Worm (Caenorhabditis elegans): ENCODE data around the gene ugt-23.

ugt-23 gene

DNA sequence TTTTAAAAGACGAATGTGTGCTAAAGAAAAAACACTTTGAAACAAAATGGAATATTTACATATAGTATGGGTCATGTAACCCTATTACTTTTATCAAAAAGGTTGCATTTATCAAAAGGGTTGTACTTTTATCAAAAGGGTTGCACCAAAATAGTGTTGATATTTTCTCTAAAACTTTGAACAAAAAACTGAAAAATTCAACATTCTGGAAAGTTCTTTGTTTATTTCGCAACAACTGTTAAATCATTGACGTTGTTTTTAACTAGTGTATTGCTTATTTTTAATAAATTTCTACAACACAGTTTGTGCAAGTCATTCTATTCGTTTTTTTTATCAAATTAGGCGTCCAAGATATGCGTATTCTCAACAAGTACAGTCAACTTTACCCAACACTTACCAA is 13.6 kb upstream of the ugt-23 start, which contains the start of the genes C17G1.5 and C17G1.14:
C17G1.5 (plus strand) TSS at position 266 of the 400 bp plus-strand sequence.
C17G1.14 (plus strand) TSS at position 277 of the 400 bp plus-strand sequence.
- no peak for TF ChIP-seq zip-5 (tag; optimal IDR thresholded peaks at IDR 0.05)
- TF ChIP-seq pha-2 (tag; optimal IDR thresholded peaks at IDR 0.05) = no peak
- TF ChIP-seq eyg-1 (tag; optimal IDR thresholded peaks at IDR 0.05) = no peak
- no peak for TF ChIP-seq nhr-232 (tag; optimal IDR thresholded peaks at IDR 0.05)
- no peak for TF ChIP-seq ttx-3 (tag; optimal IDR thresholded peaks at IDR 0.05)
- no peak for TF ChIP-seq nhr-11 (tag; optimal IDR thresholded peaks at IDR 0.05)
- no peak for TF ChIP-seq fax-1 (tag; optimal IDR thresholded peaks at IDR 0.05)
- TF ChIP-seq unc-86 (tag; optimal IDR thresholded peaks at IDR 0.05) = no peak
- TF ChIP-seq K09A11.1 (tag; optimal IDR thresholded peaks at IDR 0.05; ENCODE audit: insufficient read depth) = no peak
- no peak for TF ChIP-seq unc-42 (tag; optimal IDR thresholded peaks at IDR 0.05)
- TF ChIP-seq hlh-8 (tag; optimal IDR thresholded peaks at IDR 0.05) = no peak
- TF ChIP-seq tbx-2 (tag; optimal IDR thresholded peaks at IDR 0.05) = no peak
- TF ChIP-seq nfya-1 (tag; optimal IDR thresholded peaks at IDR 0.05) = no peak
- TF ChIP-seq lin-11 (tag; optimal IDR thresholded peaks at IDR 0.05) = no peak
- TF ChIP-seq dmd-4 (tag; optimal IDR thresholded peaks at IDR 0.05; ENCODE audit: borderline replicate concordance) = no peak

DNA sequence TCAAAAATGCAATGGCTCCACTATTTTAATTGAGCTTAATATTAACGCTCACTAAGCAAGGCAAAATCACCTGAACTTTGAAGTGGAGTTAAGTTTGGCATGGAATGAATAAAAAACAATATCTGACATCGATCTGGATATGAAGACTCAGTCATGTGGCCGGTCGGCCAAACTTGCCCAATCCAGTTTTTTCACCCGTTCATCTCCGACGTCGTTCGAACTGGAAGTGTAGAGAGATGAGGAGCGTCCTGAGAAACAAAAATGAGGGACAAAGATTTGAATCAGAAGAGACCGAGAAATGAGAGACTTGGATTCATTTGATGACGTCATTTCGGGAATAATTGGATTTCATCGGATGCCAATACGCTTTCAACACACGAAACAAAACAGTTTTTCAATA is 13.1 kb upstream of the ugt-23 start:
- TF ChIP-seq ets-4 (tag; optimal IDR thresholded peaks at IDR 0.05) (no peak), hlh-30 (tag; optimal IDR thresholded peaks at IDR 0.05; ENCODE audit: insufficient read depth) (no peak), pat-9 (tag; optimal IDR thresholded peaks at IDR 0.05) (no peak), ahr-1 (tag; optimal IDR thresholded peaks at IDR 0.05) (no peak)

DNA sequence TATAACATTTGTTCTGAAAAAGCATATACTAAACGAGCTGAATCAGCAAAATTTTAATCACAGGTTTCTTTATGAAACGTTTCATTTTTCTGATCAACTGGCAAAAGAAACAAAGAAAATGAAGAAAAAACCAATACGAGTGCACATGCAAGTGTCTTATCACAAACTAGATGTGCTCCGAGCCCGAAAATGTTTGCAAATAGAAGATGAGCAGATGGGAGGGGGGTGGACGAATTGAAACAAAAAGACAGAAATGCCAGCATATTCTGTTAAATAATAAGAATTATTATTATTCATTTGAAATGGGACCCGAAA is 9.0 kb upstream of the ugt-23 start:
- no peak for TF ChIP-seq Y22D7AL.16 (tag; optimal IDR thresholded peaks at IDR 0.05)
- TF ChIP-seq fkh-10 (GFP tag; optimal IDR thresholded peaks at IDR 0.05) = no peak
- no peak for TF ChIP-seq nfya-1 (tag; optimal IDR thresholded peaks at IDR 0.05)
- TF ChIP-seq ztf-16 (tag; optimal IDR thresholded peaks at IDR 0.05) = no peak
- TF ChIP-seq elt-4 (tag; optimal IDR thresholded peaks at IDR 0.05) = no peak
- TF ChIP-seq unc-86 (tag; optimal IDR thresholded peaks at IDR 0.05) = no peak
- TF ChIP-seq pqm-1 (tag; optimal IDR thresholded peaks at IDR 0.05) = no peak
- TF ChIP-seq fax-1 (tag; optimal IDR thresholded peaks at IDR 0.05) = no peak

DNA sequence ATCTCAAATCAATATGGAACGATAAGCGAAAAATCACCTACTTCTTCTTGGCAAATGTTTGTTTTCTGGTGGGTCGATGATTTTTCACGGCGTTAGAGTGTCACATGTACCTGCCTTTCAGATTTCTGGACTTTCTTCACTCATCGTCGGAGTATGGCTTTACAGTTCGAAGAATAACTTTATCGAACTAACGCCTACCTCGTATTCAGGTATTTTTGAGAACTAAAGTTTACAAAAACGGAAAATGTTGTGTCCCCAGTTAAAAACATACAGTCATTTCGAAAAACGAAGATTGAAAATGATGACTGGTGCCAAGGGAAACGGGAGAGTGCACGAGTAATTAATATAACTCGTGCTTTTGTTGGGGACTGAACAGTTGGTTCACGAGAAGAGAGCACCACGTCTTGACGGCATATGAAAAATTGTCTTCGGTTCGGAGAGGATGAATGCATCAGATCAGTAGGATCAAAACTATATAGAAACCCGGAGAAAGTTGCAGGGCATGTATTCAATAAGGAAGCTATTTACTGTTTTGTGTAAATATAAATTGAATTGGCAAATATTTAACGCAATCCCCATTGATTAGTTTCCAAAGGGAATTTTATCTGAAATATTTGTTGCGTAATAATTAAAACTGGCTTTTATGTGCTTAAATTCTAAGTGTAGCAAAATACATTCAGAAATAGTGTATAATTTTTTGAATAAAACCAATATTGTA is 8.5 kb upstream of the ugt-23 start:
- TF ChIP-seq unc-42 (tag; optimal IDR thresholded peaks at IDR 0.05) (no peak), C38D4.7 (GFP tag; optimal IDR thresholded peaks at IDR 0.05) (no peak), unc-55 (GFP tag; optimal IDR thresholded peaks at IDR 0.05) (peak; percentile 5), nhr-232 (tag; optimal IDR thresholded peaks at IDR 0.05) (no peak)

DNA sequence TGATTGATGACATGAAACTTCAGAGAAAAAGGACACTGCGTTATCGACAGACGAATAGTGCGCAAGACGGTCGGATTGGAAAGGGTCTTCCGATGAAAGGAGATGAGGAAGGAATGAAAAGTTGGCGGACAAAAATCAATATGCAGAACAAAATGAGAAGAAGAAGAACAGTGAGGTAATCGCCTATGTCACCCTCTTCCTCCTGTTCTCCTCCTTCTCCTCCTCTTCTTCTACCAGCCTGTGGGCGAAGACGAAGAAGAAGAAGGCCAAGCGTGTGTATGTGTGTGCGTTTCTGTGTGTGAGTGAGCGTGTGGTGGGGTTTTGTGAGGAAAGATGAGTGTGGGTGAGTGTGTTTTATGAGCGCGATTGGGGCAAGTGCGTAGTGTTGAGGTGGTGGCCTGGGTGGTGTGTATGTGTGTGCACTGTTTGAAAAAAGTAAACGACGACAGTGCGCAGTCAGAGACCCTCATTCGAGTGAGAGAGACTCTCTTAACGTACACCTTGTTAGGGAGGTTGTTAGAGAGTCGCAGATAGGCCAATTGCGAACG is 7.3 kb upstream of the ugt-23 start, which contains the start of gene tsp-21:
tsp-21 (plus strand) TSS at position 146 of the 548 bp plus-strand sequence.
- TF ChIP-seq ceh-14 (tag; optimal IDR thresholded peaks at IDR 0.05) (peak; percentile 14), lin-11 (tag; optimal IDR thresholded peaks at IDR 0.05) (no peak), syd-9 (tag; optimal IDR thresholded peaks at IDR 0.05) (peak; percentile 55), sdc-2 (tag; optimal IDR thresholded peaks at IDR 0.05) (peak; percentile 81), ceh-48 (tag; optimal IDR thresholded peaks at IDR 0.05) (no peak), dve-1 (tag; optimal IDR thresholded peaks at IDR 0.05) (peak; percentile 41), ceh-31 (tag; optimal IDR thresholded peaks at IDR 0.05) (peak; percentile 68), nhr-11 (tag; optimal IDR thresholded peaks at IDR 0.05) (no peak), tbx-7 (tag; optimal IDR thresholded peaks at IDR 0.05) (peak; percentile 2), elt-4 (tag; optimal IDR thresholded peaks at IDR 0.05) (no peak), ceh-30 (tag; optimal IDR thresholded peaks at IDR 0.05) (no peak), ceh-24 (tag; optimal IDR thresholded peaks at IDR 0.05) (no peak), tbx-2 (tag; optimal IDR thresholded peaks at IDR 0.05) (peak; percentile 87), lim-6 (tag; optimal IDR thresholded peaks at IDR 0.05) (no peak), K09A11.1 (tag; optimal IDR thresholded peaks at IDR 0.05; ENCODE audit: insufficient read depth) (peak; percentile 20), rnt-1 (tag; optimal IDR thresholded peaks at IDR 0.05) (peak; percentile 90), fkh-6 (tag; optimal IDR thresholded peaks at IDR 0.05) (peak; percentile 41), ceh-6 (GFP tag; optimal IDR thresholded peaks at IDR 0.05) (no peak), unc-86 (tag; optimal IDR thresholded peaks at IDR 0.05) (no peak), mec-3 (tag; optimal IDR thresholded peaks at IDR 0.05; ENCODE audit: borderline replicate concordance) (no peak), nfya-1 (tag; optimal IDR thresholded peaks at IDR 0.05) (peak; percentile 79), fax-1 (tag; optimal IDR thresholded peaks at IDR 0.05) (peak; percentile 42), hlh-8 (tag; optimal IDR thresholded peaks at IDR 0.05) (peak; percentile 43), pros-1 (tag; optimal IDR thresholded peaks at IDR 0.05) (peak; percentile 8), unc-55 (GFP tag; optimal IDR thresholded peaks at IDR 0.05) (peak; percentile 72), unc-42 (tag; optimal IDR thresholded peaks at IDR 0.05) (peak; percentile 48), ama-1 (optimal IDR thresholded peaks at IDR 0.05) (no peak), dmd-4 (tag; optimal IDR thresholded peaks at IDR 0.05; ENCODE audit: borderline replicate concordance) (no peak)

Data from whole organism, late embryonic.